Fruit fly (Drosophila melanogaster): ENCODE results near the gene CG11891.

DNA sequence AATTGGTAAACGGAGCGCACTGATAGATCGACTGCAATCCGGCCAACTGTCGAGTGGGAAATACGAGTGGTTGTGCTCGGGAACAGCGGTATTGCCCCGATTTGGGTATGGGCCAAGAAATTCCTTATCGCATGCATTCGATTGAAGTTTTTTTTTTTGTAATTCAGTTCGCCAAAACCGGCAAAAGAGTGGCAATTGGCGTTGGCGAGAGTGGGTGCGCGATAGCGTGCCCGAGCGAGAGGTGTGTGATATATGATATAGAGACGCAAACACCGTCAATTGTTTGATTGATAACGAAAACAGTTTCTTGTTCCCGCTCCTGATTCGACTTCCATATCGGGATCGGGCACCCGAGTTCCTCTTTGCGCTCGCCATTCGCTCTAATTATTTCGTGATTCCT is 43.8 kb downstream of the CG11891 start, which contains the start of gene CG31087:
- TF ChIP-seq CG33017 (tag; optimal IDR thresholded peaks at IDR 0.05) (no peak), ovo (GFP tag; optimal IDR thresholded peaks at IDR 0.05) (no peak), tj (GFP tag; optimal IDR thresholded peaks at IDR 0.05) (no peak)

All from whole organism, adult.